Worm (Caenorhabditis elegans): ENCODE measurements around the gene ragc-1.

ragc-1 gene

DNA sequence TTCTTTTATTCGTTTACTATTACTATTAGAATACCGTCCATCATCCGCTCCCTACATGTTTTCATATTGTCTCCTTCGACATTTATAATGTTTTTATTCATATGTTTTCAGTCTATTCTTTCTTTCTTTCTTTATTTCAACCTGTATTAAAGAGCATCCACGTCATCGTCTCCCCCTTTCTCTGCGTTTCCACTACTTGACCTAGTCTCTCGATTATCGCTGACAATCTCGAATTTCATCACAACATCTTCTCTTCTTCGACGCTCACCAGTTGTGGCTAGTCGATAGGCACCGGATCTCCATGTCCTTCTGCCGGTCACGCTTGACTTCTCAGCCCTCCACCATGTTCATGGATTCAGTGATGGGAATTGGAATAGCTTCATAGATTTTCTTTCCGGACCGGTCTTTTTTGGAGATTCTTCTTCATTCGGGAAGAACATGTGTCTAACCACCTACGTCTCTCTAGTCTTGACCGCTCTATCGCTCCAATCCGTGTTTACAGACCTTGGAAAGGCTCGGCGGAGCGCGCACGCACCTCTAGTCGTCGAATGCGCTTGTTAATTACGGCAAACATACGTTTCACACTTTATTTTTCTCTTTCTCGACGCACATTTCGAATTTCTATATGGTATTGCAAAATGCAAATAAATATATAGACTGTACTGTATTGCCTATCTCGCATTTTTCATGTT is 36.3 kb downstream of the ragc-1 start:
- TF ChIP-seq skn-1 (tag; optimal IDR thresholded peaks at IDR 0.05) (no peak), pha-4 (tag; optimal IDR thresholded peaks at IDR 0.05) (peak; percentile 56)

ce11 chrIV:11566146-11566545 is 38.6 kb downstream of the ragc-1 start, which contains the start of gene sec-24.1:
Gene sec-24.1, minus strand, starts transcription at chrIV:11566194.
- TF ChIP-seq zag-1 (tag; optimal IDR thresholded peaks at IDR 0.05) (peak; percentile 15), ztf-4 (tag; optimal IDR thresholded peaks at IDR 0.05) (no peak), tbx-2 (tag; optimal IDR thresholded peaks at IDR 0.05) (peak; percentile 61), mml-1 (tag; optimal IDR thresholded peaks at IDR 0.05) (no peak), pha-4 (tag; optimal IDR thresholded peaks at IDR 0.05) (peak; percentile 94), ZK546.5 (tag; optimal IDR thresholded peaks at IDR 0.05) (no peak), mdl-1 (tag; optimal IDR thresholded peaks at IDR 0.05) (peak; percentile 36), ztf-11 (tag; optimal IDR thresholded peaks at IDR 0.05) (no peak), hmg-11 (tag; optimal IDR thresholded peaks at IDR 0.05) (peak; percentile 89), elt-3 (tag; optimal IDR thresholded peaks at IDR 0.05) (peak in 1 of 3 experiments; percentile 67), ama-1 (optimal IDR thresholded peaks at IDR 0.05) (no peak), fos-1 (tag; optimal IDR thresholded peaks at IDR 0.05) (peak; percentile 31), nhr-76 (tag; optimal IDR thresholded peaks at IDR 0.05) (no peak), pqm-1 (tag; optimal IDR thresholded peaks at IDR 0.05) (peak; percentile 65), nhr-25 (tag; optimal IDR thresholded peaks at IDR 0.05) (peak; percentile 84), lin-15B (tag; optimal IDR thresholded peaks at IDR 0.05) (peak; percentile 78), snpc-4 (tag; optimal IDR thresholded peaks at IDR 0.05) (peak; percentile 67), nhr-11 (tag; optimal IDR thresholded peaks at IDR 0.05) (no peak), egl-5 (tag; optimal IDR thresholded peaks at IDR 0.05) (peak; percentile 58), nhr-43 (tag; optimal IDR thresholded peaks at IDR 0.05; ENCODE audit: poor library complexity, severe bottlenecking) (peak; percentile 93), nhr-237 (tag; optimal IDR thresholded peaks at IDR 0.05) (no peak), ceh-16 (tag; optimal IDR thresholded peaks at IDR 0.05) (no peak), daf-12 (tag; optimal IDR thresholded peaks at IDR 0.05) (no peak), lin-39 (tag; optimal IDR thresholded peaks at IDR 0.05) (peak; percentile 88), nhr-23 (tag; optimal IDR thresholded peaks at IDR 0.05) (peak; percentile 93), ceh-9 (tag; optimal IDR thresholded peaks at IDR 0.05) (no peak), nhr-28 (tag; optimal IDR thresholded peaks at IDR 0.05) (no peak), eor-1 (tag; optimal IDR thresholded peaks at IDR 0.05) (no peak), unc-62 (GFP tag; optimal IDR thresholded peaks at IDR 0.05) (no peak), lsy-12 (tag; optimal IDR thresholded peaks at IDR 0.05) (peak; percentile 89), elt-1 (tag; optimal IDR thresholded peaks at IDR 0.05) (peak; percentile 40), egl-27 (tag; optimal IDR thresholded peaks at IDR 0.05) (no peak), unc-39 (tag; optimal IDR thresholded peaks at IDR 0.05) (no peak), jun-1 (tag; optimal IDR thresholded peaks at IDR 0.05) (peak; percentile 68), nhr-67 (tag; optimal IDR thresholded peaks at IDR 0.05) (no peak), nfya-1 (tag; optimal IDR thresholded peaks at IDR 0.05; ENCODE audit: insufficient read depth) (peak; percentile 97), ceh-28 (tag; optimal IDR thresholded peaks at IDR 0.05) (peak; percentile 78), fkh-2 (tag; optimal IDR thresholded peaks at IDR 0.05) (no peak), sea-2 (GFP tag; optimal IDR thresholded peaks at IDR 0.05) (no peak), R02D3.7 (tag; optimal IDR thresholded peaks at IDR 0.05) (peak; percentile 87), elt-2 (tag; optimal IDR thresholded peaks at IDR 0.05) (peak; percentile 54), skn-1 (tag; optimal IDR thresholded peaks at IDR 0.05) (peak; percentile 86), fkh-10 (GFP tag; optimal IDR thresholded peaks at IDR 0.05) (peak; percentile 47), aly-2 (tag; optimal IDR thresholded peaks at IDR 0.05) (peak; percentile 63), ceh-82 (tag; optimal IDR thresholded peaks at IDR 0.05) (peak; percentile 90), nhr-77 (tag; optimal IDR thresholded peaks at IDR 0.05) (peak; percentile 72), nhr-12 (tag; optimal IDR thresholded peaks at IDR 0.05) (no peak)

Data from whole organism, L3 larva.